Worm (Caenorhabditis elegans) whole organism, L4 larva: Measurements from ENCODE around the gene xol-1.

ENCODE experiments used
- D1046.2 ChIP-seq: fragments of 200-800 bp; sonication (Bioruptor generic); IDR thresholded peaks from 2 replicates; pipeline ENCODE4 v1.3.6; 2022; ENCODE audit warnings: missing genetic modification characterization, missing compliant biosample characterization
- F26F4.8 ChIP-seq: fragments of 200-800 bp; sonication (Bioruptor generic); conservative IDR thresholded peaks from 2 replicates; pipeline ENCODE4 v1.3.6; 2022; ENCODE audit warnings: missing genetic modification characterization, missing compliant biosample characterization
- F44E2.7 ChIP-seq: fragments of 200-800 bp; sonication (Bioruptor generic); IDR thresholded peaks from 2 replicates; pipeline ENCODE4 v2.1.2; 2022; ENCODE audit warnings: missing genetic modification characterization, missing compliant biosample characterization
- R02D3.7 ChIP-seq: fragments of 150-350 bp; sonication (generic microtip); optimal IDR thresholded peaks from 3 replicates; lab custom pipeline; 2014; ENCODE audit warnings: missing biosample characterization, missing genetic modification characterization
- T20F7.1 ChIP-seq: fragments of 200-800 bp; sonication (Bioruptor generic); optimal IDR thresholded peaks from 2 replicates; lab custom pipeline; 2018; ENCODE audit warnings: mild to moderate bottlenecking, missing genetic modification characterization, missing compliant biosample characterization
- T26A8.4 ChIP-seq: fragments of 200-800 bp; sonication (Bioruptor generic); IDR thresholded peaks from 2 replicates; pipeline ENCODE4 v1.3.6; 2022; ENCODE audit warnings: missing genetic modification characterization, missing compliant biosample characterization
- Y48G9A.11 ChIP-seq: fragments of 200-800 bp; sonication (Bioruptor generic); IDR thresholded peaks from 2 replicates; pipeline ENCODE4 v1.3.6; 2022; ENCODE audit warnings: missing genetic modification reagents, missing genetic modification characterization, missing compliant biosample characterization
- aha-1 ChIP-seq: fragments of 150-350 bp; peaks from one replicate; lab custom pipeline; 2014; ENCODE audit warnings: missing biosample characterization, missing genetic modification characterization
- aly-2 ChIP-seq: sonication (generic microtip); optimal IDR thresholded peaks from 2 replicates; lab custom pipeline; 2018; ENCODE audit warnings: missing biosample characterization, missing genetic modification characterization
- ama-1 ChIP-seq: fragments of 150-350 bp; optimal IDR thresholded peaks from 2 replicates; lab custom pipeline; 2014; ENCODE audit warnings: inconsistent platforms, mixed read lengths
- ceh-82 ChIP-seq: sonication (generic microtip); optimal IDR thresholded peaks from 2 replicates; lab custom pipeline; 2017; ENCODE audit warnings: missing biosample characterization, missing genetic modification characterization
- daf-12 ChIP-seq: fragments of 150-350 bp; optimal IDR thresholded peaks from 2 replicates; lab custom pipeline; 2014; ENCODE audit warnings: missing biosample characterization, missing genetic modification reagents, missing genetic modification characterization
- daf-8 ChIP-seq: fragments of 200-800 bp; sonication (Bioruptor generic); IDR thresholded peaks from 2 replicates; pipeline ENCODE4 v1.3.6; 2022; ENCODE audit warnings: missing genetic modification characterization, missing compliant biosample characterization
- dmd-6 ChIP-seq: fragments of 200-800 bp; sonication (Bioruptor generic); IDR thresholded peaks from 2 replicates; pipeline ENCODE4 v1.3.6; 2022; ENCODE audit warnings: missing genetic modification reagents, missing genetic modification characterization, missing compliant biosample characterization
- dmd-9 ChIP-seq: fragments of 200-800 bp; sonication (Bioruptor generic); IDR thresholded peaks from 2 replicates; pipeline ENCODE4 v1.3.6; 2022; ENCODE audit warnings: missing genetic modification reagents, missing genetic modification characterization, missing compliant biosample characterization
- duxl-1 ChIP-seq: sonication (generic microtip); optimal IDR thresholded peaks from 2 replicates; lab custom pipeline; 2016; ENCODE audit warnings: mild to moderate bottlenecking, missing genetic modification characterization, moderate library complexity, missing compliant biosample characterization; ENCODE audit not compliant: poor library complexity
- dve-1 ChIP-seq: sonication (generic microtip); optimal IDR thresholded peaks from 2 replicates; lab custom pipeline; 2017; ENCODE audit warnings: antibody characterized with exemption, mild to moderate bottlenecking, missing genetic modification characterization, missing compliant biosample characterization; ENCODE audit not compliant: insufficient read depth
- egl-27 ChIP-seq: sonication (generic microtip); optimal IDR thresholded peaks from 3 replicates; lab custom pipeline; 2017; ENCODE audit warnings: missing biosample characterization, missing genetic modification reagents, missing genetic modification characterization
- fos-1 ChIP-seq: fragments of 150-350 bp; optimal IDR thresholded peaks from 2 replicates; lab custom pipeline; 2014; ENCODE audit warnings: missing biosample characterization, missing genetic modification characterization
- gei-8 ChIP-seq: fragments of 200-800 bp; sonication (Bioruptor generic); optimal IDR thresholded peaks from 2 replicates; lab custom pipeline; 2018; ENCODE audit warnings: mild to moderate bottlenecking, missing genetic modification characterization, missing compliant biosample characterization
- hlh-11 ChIP-seq: fragments of 200-800 bp; sonication (Bioruptor generic); optimal IDR thresholded peaks from 2 replicates; lab custom pipeline; 2018; ENCODE audit warnings: mild to moderate bottlenecking, missing genetic modification characterization, missing compliant biosample characterization
- hlh-30 ChIP-seq: sonication (generic microtip); optimal IDR thresholded peaks from 2 replicates; lab custom pipeline; 2017; ENCODE audit warnings: antibody characterized with exemption, mild to moderate bottlenecking, missing genetic modification characterization, missing compliant biosample characterization; ENCODE audit not compliant: insufficient read depth
- hmg-1.1 ChIP-seq: fragments of 200-800 bp; sonication (Bioruptor generic); IDR thresholded peaks from 2 replicates; pipeline ENCODE4 v1.3.6; 2022; ENCODE audit warnings: missing genetic modification reagents, missing genetic modification characterization, missing compliant biosample characterization
- lin-13 ChIP-seq: fragments of 150-350 bp; optimal IDR thresholded peaks from 2 replicates; lab custom pipeline; 2014; ENCODE audit warnings: missing biosample characterization, missing genetic modification reagents, missing genetic modification characterization
- madf-9 ChIP-seq: fragments of 200-800 bp; sonication (Bioruptor generic); conservative IDR thresholded peaks from 2 replicates; pipeline ENCODE4 v1.3.6; 2022; ENCODE audit warnings: missing genetic modification reagents, missing genetic modification characterization, missing compliant biosample characterization
- mdl-1 ChIP-seq, 2 experiments: fragments of 150-350 bp in 1 of 2; sonication (generic microtip) in 1 of 2; optimal IDR thresholded peaks; 2 replicates each; lab custom pipeline; 2014 to 2017; ENCODE audit warnings: missing biosample characterization in 2 of 2, missing genetic modification characterization in 2 of 2
- nhr-102 ChIP-seq: sonication (generic microtip); optimal IDR thresholded peaks from 2 replicates; lab custom pipeline; 2016; ENCODE audit warnings: mild to moderate bottlenecking, missing genetic modification characterization, moderate library complexity, missing compliant biosample characterization
- nhr-11 ChIP-seq: fragments of 150-350 bp; optimal IDR thresholded peaks from 2 replicates; lab custom pipeline; 2014; ENCODE audit warnings: missing biosample characterization, missing genetic modification characterization
- nhr-111 ChIP-seq: fragments of 200-800 bp; sonication (Bioruptor generic); optimal IDR thresholded peaks from 2 replicates; lab custom pipeline; 2018; ENCODE audit warnings: mild to moderate bottlenecking, missing genetic modification characterization, missing compliant biosample characterization
- nhr-237 ChIP-seq: sonication (generic microtip); optimal IDR thresholded peaks from 2 replicates; lab custom pipeline; 2017; ENCODE audit warnings: missing biosample characterization, missing genetic modification characterization
- nhr-42 ChIP-seq: fragments of 200-800 bp; sonication (Bioruptor generic); IDR thresholded peaks from 2 replicates; pipeline ENCODE4 v1.3.6; 2022; ENCODE audit warnings: missing genetic modification characterization, missing compliant biosample characterization
- nhr-48 ChIP-seq: sonication (generic microtip); optimal IDR thresholded peaks from 2 replicates; lab custom pipeline; 2016; ENCODE audit warnings: mild to moderate bottlenecking, missing genetic modification characterization, missing compliant biosample characterization
- nhr-6 ChIP-seq: fragments of 150-350 bp; optimal IDR thresholded peaks from 2 replicates; lab custom pipeline; 2014; ENCODE audit warnings: missing biosample characterization, missing genetic modification characterization
- nhr-77 ChIP-seq: fragments of 150-350 bp; optimal IDR thresholded peaks from 2 replicates; lab custom pipeline; 2014; ENCODE audit warnings: missing biosample characterization, missing genetic modification characterization
- pha-4 ChIP-seq, 2 experiments: fragments of 150-350 bp in 1 of 2; fragments of 200-800 bp in 1 of 2; sonication (Bioruptor generic) in 1 of 2; IDR thresholded peaks in 1 of 2; optimal IDR thresholded peaks in 1 of 2; 2 replicates each; pipeline versions ENCODE4 v1.3.6 to Lab custom; 2014 to 2022; ENCODE audit warnings: missing genetic modification characterization in 2 of 2, missing genetic modification reagents in 2 of 2, missing biosample characterization in 1 of 2, missing compliant biosample characterization in 1 of 2
- php-3 ChIP-seq: fragments of 200-800 bp; sonication (Bioruptor generic); IDR thresholded peaks from 2 replicates; pipeline ENCODE4 v1.3.6; 2022; ENCODE audit warnings: missing genetic modification reagents, missing genetic modification characterization, missing compliant biosample characterization
- pqm-1 ChIP-seq: sonication (generic microtip); optimal IDR thresholded peaks from 2 replicates; lab custom pipeline; 2017; ENCODE audit warnings: missing biosample characterization, missing genetic modification characterization
- saeg-2 ChIP-seq: fragments of 200-800 bp; sonication (Bioruptor generic); IDR thresholded peaks from 2 replicates; pipeline ENCODE4 v1.3.6; 2022; ENCODE audit warnings: missing genetic modification reagents, missing genetic modification characterization, missing compliant biosample characterization
- snpc-1.2 ChIP-seq: fragments of 200-800 bp; sonication (Bioruptor generic); IDR thresholded peaks from 2 replicates; pipeline ENCODE4 v1.3.6; 2022; ENCODE audit warnings: missing genetic modification reagents, missing genetic modification characterization, missing compliant biosample characterization
- spr-3 ChIP-seq: fragments of 200-800 bp; sonication (Bioruptor generic); optimal IDR thresholded peaks from 2 replicates; lab custom pipeline; 2018; ENCODE audit warnings: mild to moderate bottlenecking, missing genetic modification characterization, missing compliant biosample characterization
- tra-1 ChIP-seq: fragments of 200-800 bp; sonication (Bioruptor generic); IDR thresholded peaks from 2 replicates; pipeline ENCODE4 v1.3.6; 2022; ENCODE audit warnings: missing genetic modification reagents, missing genetic modification characterization, missing compliant biosample characterization
- unc-130 ChIP-seq: sonication (generic microtip); optimal IDR thresholded peaks from 2 replicates; lab custom pipeline; 2016; ENCODE audit warnings: missing genetic modification reagents, missing genetic modification characterization, missing compliant biosample characterization
- unc-39 ChIP-seq: sonication (generic microtip); optimal IDR thresholded peaks from 2 replicates; lab custom pipeline; 2017; ENCODE audit warnings: missing biosample characterization, missing genetic modification characterization
- unc-62 ChIP-seq, 3 experiments: fragments of 150-350 bp in 1 of 3; sonication (generic microtip); optimal IDR thresholded peaks in 2 of 3; peaks in 1 of 3; 1 replicate in 1 of 3; 2 replicates in 2 of 3; lab custom pipeline; 2014 to 2017; ENCODE audit warnings: missing biosample characterization in 3 of 3, missing genetic modification characterization in 3 of 3, missing genetic modification reagents in 3 of 3, missing genotype in 1 of 3
- zag-1 ChIP-seq: fragments of 150-350 bp; optimal IDR thresholded peaks from 2 replicates; lab custom pipeline; 2014; ENCODE audit warnings: missing biosample characterization, missing genetic modification characterization
- zfp-3 ChIP-seq: fragments of 200-800 bp; sonication (Bioruptor generic); conservative IDR thresholded peaks from 2 replicates; pipeline ENCODE4 v1.3.6; 2022; ENCODE audit warnings: missing genetic modification reagents, missing genetic modification characterization, missing compliant biosample characterization

The xol-1 gene

ce11 chrX:8060823-8061222 is 19.7 kb downstream of the xol-1 start, which contains the start of gene C18A11.3:
Gene C18A11.3, plus strand, starts transcription at chrX:8061123.
- TF ChIP-seq pqm-1 (tag; lab: Kevin White, UChicago) (peak; percentile 28), php-3 (peak; percentile 49; the same call in 1 of the 2 replicates), dve-1 (tag; lab: Kevin White, UChicago) (peak; percentile 22), nhr-48 (tag; lab: Kevin White, UChicago) (no peak)

ce11 chrX:8067268-8067667 is 26.2 kb downstream of the xol-1 start, which contains the start of gene C18A11.2:
Gene C18A11.2, plus strand, starts transcription at chrX:8067568.
- TF ChIP-seq T20F7.1 (GFP tag; lab: Kevin White, UChicago) (no peak), hlh-11 (tag; lab: Kevin White, UChicago) (no peak), fos-1 (tag; lab: Kevin White, UChicago) (no peak), unc-39 (tag; lab: Kevin White, UChicago) (no peak), gei-8 (no peak), mdl-1 (tag; optimal IDR thresholded peaks at IDR 0.05; lab: Kevin White, UChicago) (no peak), hlh-30 (tag; lab: Kevin White, UChicago) (no peak), nhr-111 (GFP tag; lab: Kevin White, UChicago) (no peak), ama-1 (lab: Kevin White, UChicago) (no peak), Y48G9A.11 (GFP tag; lab: Robert Waterston, UW) (no peak), D1046.2 (GFP tag; lab: Robert Waterston, UW) (no peak), T26A8.4 (no peak), daf-8 (no peak)

- TF ChIP-seq nhr-6 (no peak), aha-1 (tag; lab: Kevin White, UChicago) (no peak), nhr-42 (GFP tag; lab: Robert Waterston, UW) (no peak), zfp-3 (GFP tag; lab: Robert Waterston, UW) (no peak), duxl-1 (tag; lab: Kevin White, UChicago) (no peak), nhr-77 (peak; percentile 74), nhr-237 (tag; lab: Kevin White, UChicago) (no peak), nhr-11 (tag; lab: Kevin White, UChicago) (no peak), T20F7.1 (GFP tag; lab: Kevin White, UChicago) (peak; percentile 38), madf-9 (GFP tag; lab: Robert Waterston, UW) (no peak), snpc-1.2 (GFP tag; lab: Robert Waterston, UW) (no peak), spr-3 (GFP tag; lab: Kevin White, UChicago) (no peak), ceh-82 (no peak), daf-8 (no peak), dve-1 (tag; lab: Kevin White, UChicago) (peak; percentile 75), hlh-30 (tag; lab: Kevin White, UChicago) (peak; percentile 54), aly-2 (tag; lab: Kevin White, UChicago) (no peak), gei-8 (no peak), unc-130 (no peak), daf-12 (no peak), egl-27 (tag; lab: Kevin White, UChicago) (no peak), pha-4 (GFP tag; IDR thresholded peaks at IDR 0.05; lab: Robert Waterston, UW) (no peak), pha-4 (tag; optimal IDR thresholded peaks at IDR 0.05; lab: Kevin White, UChicago) (peak; percentile 39), saeg-2 (GFP tag; lab: Robert Waterston, UW) (no peak), zag-1 (tag; lab: Kevin White, UChicago) (no peak), unc-62 (GFP tag; optimal IDR thresholded peaks at IDR 0.05 in 1 of 2; lab: Kevin White, UChicago) (peak in 1 of 2 experiments; percentile 22), unc-62 (tag; optimal IDR thresholded peaks at IDR 0.05; lab: Kevin White, UChicago) (no peak), unc-39 (tag; lab: Kevin White, UChicago) (no peak), F26F4.8 (no peak), hmg-1.1 (GFP tag; lab: Robert Waterston, UW) (no peak), dmd-9 (GFP tag; lab: Robert Waterston, UW) (no peak), hlh-11 (tag; lab: Kevin White, UChicago) (peak; percentile 80), lin-13 (GFP tag; lab: Kevin White, UChicago) (no peak), nhr-102 (tag; lab: Kevin White, UChicago) (peak; percentile 25), ama-1 (lab: Kevin White, UChicago) (no peak), F44E2.7 (GFP tag; lab: Robert Waterston, UW) (no peak), tra-1 (GFP tag; lab: Robert Waterston, UW) (no peak), dmd-6 (GFP tag; lab: Robert Waterston, UW) (peak; percentile 72), R02D3.7 (tag; lab: Kevin White, UChicago) (no peak)
Observed at ce11 chrX:8069293-8069692, 28.2 kb downstream of the xol-1 start, which contains the start of gene C18A11.1. Gene C18A11.1, plus strand, starts transcription at chrX:8069328.
